Fruit fly (Drosophila melanogaster) whole organism, pupa: Measurements from ENCODE around the gene CG33932.

ENCODE experiments used
- CG13204 ChIP-seq: fragments of 200-800 bp; sonication (Bioruptor generic); optimal IDR thresholded peaks from 2 replicates; lab custom pipeline; 2018; ENCODE audit warnings: missing biosample characterization, mild to moderate bottlenecking, missing genetic modification characterization, moderate library complexity
- CG34367 ChIP-seq: fragments of 200-800 bp; sonication (Bioruptor generic); optimal IDR thresholded peaks from 2 replicates; lab custom pipeline; 2018; ENCODE audit warnings: missing biosample characterization, mild to moderate bottlenecking, missing genetic modification characterization
- CG8301 ChIP-seq: fragments of 200-800 bp; sonication (Bioruptor generic); optimal IDR thresholded peaks from 2 replicates; lab custom pipeline; 2018; ENCODE audit warnings: missing biosample characterization, mild to moderate bottlenecking, missing genetic modification characterization
- CG9948 ChIP-seq: fragments of 200-800 bp; sonication (Bioruptor generic); optimal IDR thresholded peaks from 2 replicates; lab custom pipeline; 2018; ENCODE audit warnings: missing biosample characterization, mild to moderate bottlenecking, missing genetic modification characterization, moderate library complexity
- EcR ChIP-seq: fragments of 200-800 bp; sonication (Bioruptor generic); optimal IDR thresholded peaks from 3 replicates; lab custom pipeline; 2019; ENCODE audit warnings: missing biosample characterization, missing genetic modification characterization, mild to moderate bottlenecking, moderate library complexity, missing genetic modification reagents
- rn ChIP-seq: fragments of 200-800 bp; sonication (Bioruptor generic); IDR thresholded peaks from 2 replicates; pipeline ENCODE4 v1.3.6; 2022; ENCODE audit warnings: missing biosample characterization, missing genetic modification characterization

dm6 chrX:19752344-19752743, 8.1 kb downstream of the CG33932 start:
- no peak for TF ChIP-seq CG9948 (tag; lab: Kevin White, UChicago)
- no peak for TF ChIP-seq EcR (GFP tag; lab: Kevin White, UChicago)
- no peak for TF ChIP-seq CG34367
- no peak for TF ChIP-seq CG8301 (tag; lab: Kevin White, UChicago)
- TF ChIP-seq rn (GFP tag; lab: Robert Waterston, UW) = no peak
- TF ChIP-seq CG13204 (GFP tag; lab: Kevin White, UChicago) = no peak
